Worm (Caenorhabditis elegans) whole organism, L4/young adult: Measurements from ENCODE around the gene Y4C6B.3.

Experiments used
- W03F9.2 ChIP-seq: fragments of 150-350 bp; optimal IDR thresholded peaks from 2 replicates; lab custom pipeline; 2014; ENCODE audit warnings: missing biosample characterization, missing genetic modification characterization
- him-1 ChIP-seq: sonication (generic microtip); optimal IDR thresholded peaks from 2 replicates; lab custom pipeline; 2016; ENCODE audit warnings: missing genotype, missing genetic modification reagents, missing genetic modification characterization, missing compliant biosample characterization

- no peak for TF ChIP-seq W03F9.2 (tag; lab: Kevin White, UChicago)
- TF ChIP-seq him-1: no peak
Measured at ce11 chrIV:5385020-5385419, 52.7 kb downstream of the Y4C6B.3 start, which contains the start of gene F41H10.12.
